Worm (Caenorhabditis elegans) whole organism, L1 larva: ENCODE data around the gene oac-58.
"Not testable (repeated sequence)": the region's sequence is repeated elsewhere in the genome, so short reads cannot be mapped to it uniquely, and the experiment has no call there.

Experiments
- C34B4.2 ChIP-seq: sonication (generic microtip); optimal IDR thresholded peaks from 2 replicates; lab custom pipeline; 2017; ENCODE audit warnings: mild to moderate bottlenecking, missing genetic modification characterization, missing compliant biosample characterization
- F16B12.6 ChIP-seq: fragments of 150-350 bp; optimal IDR thresholded peaks from 2 replicates; lab custom pipeline; 2014; ENCODE audit warnings: missing biosample characterization, missing genetic modification characterization
- blmp-1 ChIP-seq: fragments of 150-350 bp; optimal IDR thresholded peaks from 2 replicates; lab custom pipeline; 2014; ENCODE audit warnings: missing biosample characterization, missing genetic modification characterization
- ceh-82 ChIP-seq, 3 experiments: fragments of 150-350 bp in 1 of 3; sonication (generic microtip) in 2 of 3; optimal IDR thresholded peaks; 2 replicates each; lab custom pipeline; 2014 to 2017; ENCODE audit warnings: missing biosample characterization in 3 of 3, missing genetic modification characterization in 3 of 3
- ceh-88 ChIP-seq: fragments of 200-800 bp; sonication (Bioruptor generic); IDR thresholded peaks from 2 replicates; pipeline ENCODE4 v1.3.6; 2022; ENCODE audit warnings: missing genetic modification characterization, missing compliant biosample characterization
- ces-1 ChIP-seq: fragments of 150-350 bp; optimal IDR thresholded peaks from 2 replicates; lab custom pipeline; 2014; ENCODE audit warnings: missing biosample characterization, missing genetic modification reagents, missing genetic modification characterization
- dpl-1 ChIP-seq, 3 experiments: fragments of 150-350 bp in 2 of 3; sonication (generic microtip) in 1 of 3; optimal IDR thresholded peaks; 2 replicates each; lab custom pipeline; 2014 to 2017; ENCODE audit warnings: missing biosample characterization in 3 of 3, missing genetic modification characterization in 3 of 3, missing genetic modification reagents in 3 of 3
- dsc-1 ChIP-seq: sonication (generic microtip); optimal IDR thresholded peaks from 2 replicates; lab custom pipeline; 2016; ENCODE audit warnings: mild to moderate bottlenecking, missing genetic modification characterization, missing compliant biosample characterization
- efl-1 ChIP-seq, 4 experiments: fragments of 150-350 bp; optimal IDR thresholded peaks in 3 of 4; peaks in 1 of 4; 1 replicate in 1 of 4; 2 replicates in 3 of 4; lab custom pipeline; 2014; ENCODE audit warnings: missing biosample characterization in 2 of 4, missing genetic modification characterization in 2 of 4, missing genetic modification reagents in 2 of 4
- efl-3 ChIP-seq: fragments of 200-800 bp; sonication (Bioruptor generic); optimal IDR thresholded peaks from 2 replicates; lab custom pipeline; 2018; ENCODE audit warnings: mild to moderate bottlenecking, missing genetic modification characterization, missing compliant biosample characterization
- egl-27 ChIP-seq, 2 experiments: fragments of 150-350 bp in 1 of 2; sonication (generic microtip); optimal IDR thresholded peaks; 3 replicates each; lab custom pipeline; 2017 to 2018; ENCODE audit warnings: missing biosample characterization in 2 of 2, missing genetic modification characterization in 2 of 2, missing genetic modification reagents in 2 of 2
- ets-5 ChIP-seq: fragments of 200-800 bp; sonication (Bioruptor generic); IDR thresholded peaks from 2 replicates; pipeline ENCODE4 v1.3.6; 2022; ENCODE audit warnings: missing genetic modification characterization, missing compliant biosample characterization
- fkh-8 ChIP-seq: sonication (generic microtip); optimal IDR thresholded peaks from 2 replicates; lab custom pipeline; 2016; ENCODE audit warnings: mild to moderate bottlenecking, missing genetic modification characterization, missing compliant biosample characterization
- fos-1 ChIP-seq: fragments of 150-350 bp; optimal IDR thresholded peaks from 2 replicates; lab custom pipeline; 2014; ENCODE audit warnings: missing biosample characterization, missing genetic modification characterization
- grh-1 ChIP-seq: fragments of 200-800 bp; sonication (Bioruptor generic); IDR thresholded peaks from 2 replicates; pipeline ENCODE4 v1.3.6; 2022; ENCODE audit warnings: missing genetic modification reagents, missing genetic modification characterization, missing compliant biosample characterization
- isw-1 ChIP-seq: fragments of 200-800 bp; sonication (Bioruptor generic); IDR thresholded peaks from 2 replicates; pipeline ENCODE4 v1.3.6; 2022; ENCODE audit warnings: missing genetic modification characterization, missing compliant biosample characterization
- jun-1 ChIP-seq: fragments of 150-350 bp; optimal IDR thresholded peaks from 2 replicates; lab custom pipeline; 2014; ENCODE audit warnings: missing biosample characterization, missing genetic modification reagents, missing genetic modification characterization
- lin-14 ChIP-seq: fragments of 200-800 bp; sonication (Bioruptor generic); optimal IDR thresholded peaks from 2 replicates; lab custom pipeline; 2018; ENCODE audit warnings: mild to moderate bottlenecking, missing genetic modification characterization, moderate library complexity, missing compliant biosample characterization
- lin-35 ChIP-seq, 2 experiments: fragments of 150-350 bp; optimal IDR thresholded peaks; 2 replicates each; lab custom pipeline; 2014; ENCODE audit warnings: missing biosample characterization in 2 of 2, missing genetic modification characterization in 2 of 2, missing genetic modification reagents in 2 of 2
- lsy-2 ChIP-seq, 2 experiments: fragments of 150-350 bp; optimal IDR thresholded peaks; 2 replicates each; lab custom pipeline; 2014; ENCODE audit warnings: missing biosample characterization in 2 of 2, missing genetic modification characterization in 2 of 2
- mep-1 ChIP-seq: fragments of 150-350 bp; optimal IDR thresholded peaks from 2 replicates; lab custom pipeline; 2014; ENCODE audit warnings: missing biosample characterization, missing genetic modification characterization
- nhr-28 ChIP-seq: fragments of 150-350 bp; optimal IDR thresholded peaks from 2 replicates; lab custom pipeline; 2014; ENCODE audit warnings: missing biosample characterization, missing genetic modification characterization
- nhr-47 ChIP-seq: sonication (generic microtip); optimal IDR thresholded peaks from 2 replicates; lab custom pipeline; 2016; ENCODE audit warnings: mild to moderate bottlenecking, missing genetic modification characterization, moderate library complexity, missing compliant biosample characterization
- nhr-71 ChIP-seq: sonication (generic microtip); optimal IDR thresholded peaks from 2 replicates; lab custom pipeline; 2016; ENCODE audit warnings: mild to moderate bottlenecking, missing genetic modification characterization, moderate library complexity, missing compliant biosample characterization
- nhr-76 ChIP-seq: sonication (generic microtip); optimal IDR thresholded peaks from 2 replicates; lab custom pipeline; 2017; ENCODE audit warnings: missing biosample characterization, missing genetic modification characterization
- pag-3 ChIP-seq: sonication (generic microtip); optimal IDR thresholded peaks from 2 replicates; lab custom pipeline; 2017; ENCODE audit warnings: missing genetic modification characterization, mild to moderate bottlenecking, missing compliant biosample characterization, antibody characterized with exemption, borderline replicate concordance; ENCODE audit not compliant: insufficient read depth
- rnt-1 ChIP-seq: sonication (generic microtip); optimal IDR thresholded peaks from 2 replicates; lab custom pipeline; 2016; ENCODE audit warnings: mild to moderate bottlenecking, missing genetic modification characterization, moderate library complexity, missing compliant biosample characterization
- skn-1 ChIP-seq: fragments of 150-350 bp; optimal IDR thresholded peaks from 2 replicates; lab custom pipeline; 2014; ENCODE audit warnings: missing biosample characterization, missing genetic modification characterization
- snpc-4 ChIP-seq: fragments of 150-350 bp; optimal IDR thresholded peaks from 2 replicates; lab custom pipeline; 2014; ENCODE audit warnings: missing biosample characterization, missing genetic modification characterization
- sptf-1 ChIP-seq: fragments of 150-350 bp; optimal IDR thresholded peaks from 2 replicates; lab custom pipeline; 2014; ENCODE audit warnings: missing biosample characterization, missing genetic modification characterization
- sup-37 ChIP-seq: fragments of 200-800 bp; sonication (Bioruptor generic); optimal IDR thresholded peaks from 2 replicates; lab custom pipeline; 2018; ENCODE audit warnings: mild to moderate bottlenecking, missing genetic modification characterization, missing compliant biosample characterization
- swsn-7 ChIP-seq: sonication (generic microtip); optimal IDR thresholded peaks from 2 replicates; lab custom pipeline; 2016; ENCODE audit warnings: missing genetic modification characterization, missing compliant biosample characterization
- tlp-1 ChIP-seq: fragments of 150-350 bp; optimal IDR thresholded peaks from 2 replicates; lab custom pipeline; 2014; ENCODE audit warnings: missing biosample characterization, missing genetic modification characterization
- unc-98 ChIP-seq: fragments of 200-800 bp; sonication (Bioruptor generic); IDR thresholded peaks from 2 replicates; pipeline ENCODE4 v1.3.6; 2022; ENCODE audit warnings: missing genetic modification characterization, missing compliant biosample characterization
- ztf-11 ChIP-seq, 2 experiments: sonication (generic microtip); optimal IDR thresholded peaks; 2 replicates each; lab custom pipeline; 2016 to 2017; ENCODE audit warnings: missing genetic modification characterization in 2 of 2, missing biosample characterization in 1 of 2, missing compliant biosample characterization in 1 of 2

oac-58 gene

DNA sequence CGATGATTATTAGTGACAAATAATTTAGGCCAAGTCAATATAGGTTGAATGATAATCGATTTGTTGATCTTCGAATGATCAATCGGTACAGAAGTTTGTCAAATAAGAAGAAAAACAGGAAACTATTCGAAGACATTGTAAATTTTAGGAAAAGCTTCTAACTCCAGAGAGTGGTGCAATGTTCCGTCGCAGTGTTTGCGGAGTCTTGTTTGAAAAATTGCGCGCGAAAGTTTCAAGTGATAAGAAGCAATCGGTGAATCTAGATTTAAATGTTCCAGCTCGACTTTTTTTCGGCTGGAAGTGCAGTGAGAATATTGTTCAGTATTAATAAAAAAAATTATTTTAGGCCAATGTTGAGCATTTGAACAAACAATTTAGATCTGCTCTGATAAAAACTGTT is 23.2 kb upstream of the oac-58 start:
- TF ChIP-seq lin-14 (GFP tag; lab: Kevin White, UChicago) (no peak), dpl-1 (GFP tag; optimal IDR thresholded peaks at IDR 0.05; lab: Kevin White, UChicago) (peak; percentile 73 to 86 (median 85)), mep-1 (tag; lab: Kevin White, UChicago) (peak; percentile 19), lin-35 (GFP tag; optimal IDR thresholded peaks at IDR 0.05; lab: Kevin White, UChicago) (peak; percentile 74 to 82), swsn-7 (tag; lab: Kevin White, UChicago) (peak; percentile 3), efl-1 (optimal IDR thresholded peaks at IDR 0.05; lab: Kevin White, UChicago) (peak; percentile 73 to 81), efl-1 (GFP tag; optimal IDR thresholded peaks at IDR 0.05 in 1 of 2; lab: Kevin White, UChicago) (peak; percentile 84 to 98), rnt-1 (peak; percentile 26), ets-5 (GFP tag; lab: Robert Waterston, UW) (no peak), F16B12.6 (peak; percentile 80), nhr-76 (tag; lab: Kevin White, UChicago) (no peak), nhr-71 (peak; percentile 21), lsy-2 (tag; optimal IDR thresholded peaks at IDR 0.05; lab: Kevin White, UChicago) (peak; percentile 25 to 43), nhr-47 (tag; lab: Kevin White, UChicago) (peak; percentile 24)
- TF ChIP-seq, all 84 proteins: peak for 10

DNA sequence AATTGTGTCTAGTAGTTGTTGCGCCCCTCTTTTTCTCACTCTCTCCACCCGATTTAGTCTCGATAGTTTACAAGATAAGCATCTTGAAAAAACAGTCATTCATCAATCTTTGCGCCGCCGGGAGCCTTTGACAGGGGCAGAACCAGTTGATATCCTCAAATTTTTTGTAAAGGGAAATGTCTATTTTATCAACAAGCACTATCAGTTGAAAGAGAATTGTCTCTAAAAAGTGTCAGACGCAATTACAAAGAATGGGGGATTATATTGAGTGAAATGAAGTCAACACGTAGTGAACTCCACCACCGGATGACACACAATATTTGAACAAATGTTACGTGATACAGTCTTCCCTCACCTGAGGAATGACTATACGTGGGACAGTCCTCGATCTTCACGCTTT is 22.6 kb upstream of the oac-58 start:
- TF ChIP-seq sup-37 (GFP tag; lab: Kevin White, UChicago), result no peak
- TF ChIP-seq fos-1 (tag; lab: Kevin White, UChicago), result no peak
- TF ChIP-seq lin-14 (GFP tag; lab: Kevin White, UChicago), result peak; percentile 16
- no peak for TF ChIP-seq jun-1 (tag; lab: Kevin White, UChicago)
- TF ChIP-seq blmp-1 (tag; lab: Kevin White, UChicago), result peak; percentile 12
- no peak for TF ChIP-seq efl-1 (optimal IDR thresholded peaks at IDR 0.05; lab: Kevin White, UChicago)
- peak in 1 of 2 experiments; percentile 90 for TF ChIP-seq efl-1 (GFP tag; optimal IDR thresholded peaks at IDR 0.05 in 1 of 2; lab: Kevin White, UChicago)
- TF ChIP-seq dsc-1 (tag; lab: Kevin White, UChicago), result no peak
- no peak for TF ChIP-seq fkh-8 (tag; lab: Kevin White, UChicago)

DNA sequence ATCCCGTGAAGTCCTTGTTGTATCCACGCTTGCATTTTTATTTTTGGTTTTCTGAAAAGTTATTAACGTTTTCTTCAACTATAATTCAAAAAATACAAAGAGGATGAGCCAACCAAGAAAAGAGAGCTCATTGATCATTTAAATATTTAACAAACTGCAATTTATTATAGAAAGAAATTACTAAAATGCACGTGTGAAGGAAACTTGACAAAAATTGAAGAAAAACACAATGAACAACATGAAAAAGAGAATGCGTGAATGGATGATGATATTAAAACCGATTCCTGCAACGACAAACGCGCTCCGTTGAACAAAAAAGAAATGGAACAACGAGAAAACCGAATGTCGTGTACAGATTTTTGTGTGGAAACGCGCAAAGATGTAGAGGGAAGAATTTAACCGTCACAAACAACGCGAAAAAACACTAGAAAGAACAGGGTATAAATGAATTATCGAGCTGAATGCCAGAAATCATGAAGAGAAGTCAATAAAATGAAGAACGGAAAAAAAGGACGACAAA is 19.4 kb upstream of the oac-58 start, which contains the start of gene ufd-1:
TSS of gene ufd-1 (minus strand) at position 51 of the 520 bp plus-strand sequence.
- TF ChIP-seq skn-1, result peak; percentile 56
- TF ChIP-seq blmp-1 (tag; lab: Kevin White, UChicago), result peak; percentile 70
- TF ChIP-seq grh-1 (GFP tag; lab: Robert Waterston, UW), result no peak
- TF ChIP-seq unc-98 (GFP tag; lab: Robert Waterston, UW), result no peak
- TF ChIP-seq dpl-1 (GFP tag; optimal IDR thresholded peaks at IDR 0.05; lab: Kevin White, UChicago), result peak in 1 of 3 experiments; percentile 42
- peak in 1 of 2 experiments; percentile 0 for TF ChIP-seq lsy-2 (tag; optimal IDR thresholded peaks at IDR 0.05; lab: Kevin White, UChicago)
- TF ChIP-seq lin-35 (GFP tag; optimal IDR thresholded peaks at IDR 0.05; lab: Kevin White, UChicago), result peak in 1 of 2 experiments; percentile 40
- TF ChIP-seq efl-1 (optimal IDR thresholded peaks at IDR 0.05; lab: Kevin White, UChicago), result no peak
- TF ChIP-seq efl-1 (GFP tag; optimal IDR thresholded peaks at IDR 0.05 in 1 of 2; lab: Kevin White, UChicago), result peak in 1 of 2 experiments; percentile 11
- no peak for TF ChIP-seq snpc-4

DNA sequence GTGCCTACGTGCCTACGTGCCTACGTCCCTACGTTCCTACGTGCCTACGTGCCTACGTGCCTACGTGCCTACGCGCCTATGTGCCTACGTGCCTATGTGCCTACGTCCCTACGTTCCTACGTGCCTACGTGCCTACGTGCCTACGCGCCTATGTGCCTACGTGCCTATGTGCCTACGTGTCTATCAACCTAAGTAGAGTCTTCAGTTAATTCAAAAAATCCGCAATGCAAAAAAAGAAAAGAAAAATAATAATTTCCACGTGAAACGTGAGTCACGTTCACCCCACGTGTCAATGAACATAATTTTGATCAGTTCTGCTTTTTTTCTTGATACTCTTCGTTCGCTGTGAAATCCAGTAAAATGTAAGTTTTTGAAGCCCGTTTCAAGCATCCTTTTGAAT is 15.4 kb upstream of the oac-58 start, which contains the start of gene F19B6.3:
TSS of gene F19B6.3 (plus strand) at position 301 of the 400 bp plus-strand sequence.
- not testable (repeated sequence) for TF ChIP-seq ces-1 (GFP tag; lab: Kevin White, UChicago); sptf-1 (tag; lab: Kevin White, UChicago); blmp-1 (tag; lab: Kevin White, UChicago)

DNA sequence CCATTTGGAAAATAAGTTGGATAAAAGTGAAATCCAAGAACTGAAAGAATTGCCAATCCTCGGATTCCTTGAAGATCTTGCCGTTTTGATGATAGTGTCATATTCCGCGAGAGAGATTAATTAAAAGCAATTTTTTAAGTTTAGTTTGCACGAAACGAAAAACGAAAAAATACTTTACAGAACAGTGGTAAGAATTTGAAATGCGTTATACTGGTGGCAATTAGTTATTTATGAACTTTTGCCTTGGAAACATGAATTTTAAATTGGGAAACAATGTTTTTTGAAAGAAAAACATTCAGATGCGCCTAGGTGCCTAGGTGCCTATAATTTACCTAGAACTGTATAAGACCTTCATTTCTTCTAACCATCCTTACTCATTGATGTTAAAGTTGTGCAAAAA is 3.8 kb downstream of the oac-58 start, which contains the start of gene oac-57:
TSS of gene oac-57 (minus strand) at position 101 of the 400 bp plus-strand sequence.
- no peak for TF ChIP-seq C34B4.2
- no peak for TF ChIP-seq tlp-1
- no peak for TF ChIP-seq ztf-11 (tag; optimal IDR thresholded peaks at IDR 0.05; lab: Kevin White, UChicago)
- no peak for TF ChIP-seq ceh-88 (GFP tag; lab: Robert Waterston, UW)
- no peak for TF ChIP-seq F16B12.6
- TF ChIP-seq fos-1 (tag; lab: Kevin White, UChicago), result no peak
- TF ChIP-seq grh-1 (GFP tag; lab: Robert Waterston, UW), result no peak
- TF ChIP-seq egl-27 (tag; optimal IDR thresholded peaks at IDR 0.05; lab: Kevin White, UChicago), result no peak
- no peak for TF ChIP-seq nhr-28 (tag; lab: Kevin White, UChicago)
- no peak for TF ChIP-seq isw-1 (GFP tag; lab: Robert Waterston, UW)
- TF ChIP-seq nhr-47 (tag; lab: Kevin White, UChicago), result no peak
- no peak for TF ChIP-seq pag-3
- no peak for TF ChIP-seq efl-3 (GFP tag; lab: Kevin White, UChicago)
- no peak for TF ChIP-seq ceh-82 (tag; optimal IDR thresholded peaks at IDR 0.05; lab: Kevin White, UChicago)
- no peak for TF ChIP-seq sptf-1 (tag; lab: Kevin White, UChicago)
